Fruit fly (Drosophila melanogaster) whole organism, embryonic: ENCODE measurements around the gene osk.

Source experiments
- Abd-B ChIP-seq: fragments of 200-800 bp; sonication (Bioruptor generic); optimal IDR thresholded peaks from 2 replicates; lab custom pipeline; 2018; ENCODE audit warnings: missing biosample characterization, mild to moderate bottlenecking, missing genetic modification characterization, moderate library complexity
- Atf-2 ChIP-seq: fragments of 200-800 bp; sonication (Bioruptor generic); optimal IDR thresholded peaks from 2 replicates; lab custom pipeline; 2016; ENCODE audit warnings: missing biosample characterization, missing genetic modification characterization
- CG1024 ChIP-seq: fragments of 200-800 bp; sonication (Bioruptor generic); IDR thresholded peaks from 2 replicates; pipeline ENCODE4 v1.3.6; 2022; ENCODE audit warnings: missing biosample characterization, missing genetic modification characterization
- CG10462 ChIP-seq: fragments of 200-800 bp; sonication (Bioruptor generic); optimal IDR thresholded peaks from 2 replicates; lab custom pipeline; 2016; ENCODE audit warnings: missing biosample characterization, missing genetic modification characterization
- CG10654 ChIP-seq: fragments of 200-800 bp; sonication (Bioruptor generic); optimal IDR thresholded peaks from 2 replicates; lab custom pipeline; 2016; ENCODE audit warnings: missing biosample characterization, missing genetic modification characterization
- CG11085 ChIP-seq: fragments of 200-800 bp; sonication (Bioruptor generic); IDR thresholded peaks from 2 replicates; pipeline ENCODE4 v1.3.6; 2022; ENCODE audit warnings: missing biosample characterization, missing genetic modification characterization
- CG11504 ChIP-seq: fragments of 200-800 bp; sonication (Bioruptor generic); optimal IDR thresholded peaks from 3 replicates; lab custom pipeline; 2019; ENCODE audit warnings: missing biosample characterization, mild to moderate bottlenecking, missing genetic modification characterization, moderate library complexity
- CG12155 ChIP-seq: fragments of 200-800 bp; sonication (Bioruptor generic); optimal IDR thresholded peaks from 3 replicates; lab custom pipeline; 2016; ENCODE audit warnings: missing biosample characterization, missing genetic modification characterization
- CG12299 ChIP-seq: fragments of 200-800 bp; sonication (Bioruptor generic); optimal IDR thresholded peaks from 2 replicates; lab custom pipeline; 2018; ENCODE audit warnings: missing biosample characterization, mild to moderate bottlenecking, missing genetic modification characterization
- CG1603 ChIP-seq: fragments of 200-800 bp; sonication (Bioruptor generic); optimal IDR thresholded peaks from 2 replicates; lab custom pipeline; 2019; ENCODE audit warnings: missing biosample characterization, mild to moderate bottlenecking, missing genetic modification characterization, moderate library complexity
- CG18476 ChIP-seq: fragments of 200-800 bp; sonication (Bioruptor generic); optimal IDR thresholded peaks from 2 replicates; lab custom pipeline; 2016; ENCODE audit warnings: missing biosample characterization, mild to moderate bottlenecking, missing genetic modification characterization
- CG2678 ChIP-seq: fragments of 200-800 bp; sonication (Bioruptor generic); optimal IDR thresholded peaks from 3 replicates; lab custom pipeline; 2019; ENCODE audit warnings: missing biosample characterization, mild to moderate bottlenecking, missing genetic modification characterization, moderate library complexity
- CG2875 ChIP-seq: fragments of 200-800 bp; sonication (Bioruptor generic); optimal IDR thresholded peaks from 2 replicates; lab custom pipeline; 2017; ENCODE audit warnings: missing biosample characterization, mild to moderate bottlenecking, missing genetic modification characterization, missing genetic modification reagents
- CG31441 ChIP-seq: fragments of 200-800 bp; sonication (Bioruptor generic); IDR thresholded peaks from 2 replicates; pipeline ENCODE4 v1.3.6; 2022; ENCODE audit warnings: missing biosample characterization, missing genetic modification characterization
- CG3847 ChIP-seq: fragments of 200-800 bp; sonication (Bioruptor generic); IDR thresholded peaks from 2 replicates; pipeline ENCODE4 v1.3.6; 2022; ENCODE audit warnings: missing biosample characterization, missing genetic modification characterization
- CG7372 ChIP-seq: fragments of 200-800 bp; sonication (Bioruptor generic); IDR thresholded peaks from 2 replicates; pipeline ENCODE4 v1.3.6; 2022; ENCODE audit warnings: missing biosample characterization, missing genetic modification characterization
- CG7786 ChIP-seq: fragments of 200-800 bp; sonication (Bioruptor generic); optimal IDR thresholded peaks from 2 replicates; lab custom pipeline; 2016; ENCODE audit warnings: missing biosample characterization, missing genetic modification characterization
- CG8388 ChIP-seq: fragments of 200-800 bp; sonication (Bioruptor generic); optimal IDR thresholded peaks from 2 replicates; lab custom pipeline; 2019; ENCODE audit warnings: missing biosample characterization, mild to moderate bottlenecking, missing genetic modification characterization, moderate library complexity
- CG8924 ChIP-seq: fragments of 200-800 bp; optimal IDR thresholded peaks from 3 replicates; lab custom pipeline; 2019; ENCODE audit warnings: missing biosample characterization, mild to moderate bottlenecking, missing genetic modification characterization, moderate library complexity
- CG9609 ChIP-seq: fragments of 200-800 bp; sonication (Bioruptor generic); optimal IDR thresholded peaks from 3 replicates; lab custom pipeline; 2016; ENCODE audit warnings: missing biosample characterization, missing genetic modification characterization
- CG9932 ChIP-seq: fragments of 200-800 bp; sonication (Bioruptor generic); IDR thresholded peaks from 2 replicates; pipeline ENCODE4 v1.3.6; 2022; ENCODE audit warnings: missing biosample characterization, missing genetic modification characterization
- CTCF ChIP-seq: fragments of 200-800 bp; sonication (Bioruptor generic); optimal IDR thresholded peaks from 2 replicates; lab custom pipeline; 2017; ENCODE audit warnings: missing biosample characterization, mild to moderate bottlenecking, missing genetic modification characterization, moderate library complexity
- D19B ChIP-seq: fragments of 200-800 bp; sonication (Bioruptor generic); optimal IDR thresholded peaks from 2 replicates; lab custom pipeline; 2017; ENCODE audit warnings: missing biosample characterization, mild to moderate bottlenecking, missing genetic modification characterization
- Drgx ChIP-seq: fragments of 200-800 bp; sonication (Bioruptor generic); IDR thresholded peaks from 2 replicates; pipeline ENCODE4 v1.3.6; 2022; ENCODE audit warnings: missing biosample characterization, missing genetic modification characterization
- Gsc ChIP-seq: fragments of 200-800 bp; sonication (Bioruptor generic); IDR thresholded peaks from 2 replicates; pipeline ENCODE4 v1.3.6; 2022; ENCODE audit warnings: missing biosample characterization, missing genetic modification characterization
- H2.0 ChIP-seq: fragments of 200-800 bp; sonication (Bioruptor generic); IDR thresholded peaks from 2 replicates; pipeline ENCODE4 v1.3.6; 2022; ENCODE audit warnings: missing biosample characterization, missing genetic modification characterization
- MESR4 ChIP-seq: fragments of 200-800 bp; sonication (Bioruptor generic); optimal IDR thresholded peaks from 2 replicates; lab custom pipeline; 2018; ENCODE audit warnings: missing biosample characterization, mild to moderate bottlenecking, missing genetic modification characterization, moderate library complexity
- Med ChIP-seq: fragments of 200-800 bp; sonication (Bioruptor generic); peaks from one replicate; lab custom pipeline; 2016; ENCODE audit warnings: missing biosample characterization, missing genetic modification characterization, mild to moderate bottlenecking, inconsistent platforms, moderate library complexity
- Mes4 ChIP-seq: fragments of 200-800 bp; sonication (Bioruptor generic); optimal IDR thresholded peaks from 2 replicates; lab custom pipeline; 2016; ENCODE audit warnings: missing biosample characterization, missing genetic modification characterization
- NfI ChIP-seq: fragments of 200-800 bp; sonication (Bioruptor generic); optimal IDR thresholded peaks from 3 replicates; lab custom pipeline; 2018; ENCODE audit warnings: missing biosample characterization, mild to moderate bottlenecking, missing genetic modification characterization, moderate library complexity
- Rx ChIP-seq: fragments of 200-800 bp; sonication (Bioruptor generic); IDR thresholded peaks from 2 replicates; pipeline ENCODE4 v1.3.6; 2022; ENCODE audit warnings: missing biosample characterization, missing genetic modification characterization
- Sox100B ChIP-seq: fragments of 200-800 bp; sonication (Bioruptor generic); optimal IDR thresholded peaks from 3 replicates; lab custom pipeline; 2018; ENCODE audit warnings: missing biosample characterization, mild to moderate bottlenecking, missing genetic modification characterization
- Sox102F ChIP-seq: fragments of 200-800 bp; sonication (Bioruptor generic); optimal IDR thresholded peaks from 2 replicates; lab custom pipeline; 2018; ENCODE audit warnings: missing biosample characterization, mild to moderate bottlenecking, missing genetic modification characterization, moderate library complexity
- ase ChIP-seq: fragments of 200-800 bp; sonication (Bioruptor generic); IDR thresholded peaks from 3 replicates; pipeline ENCODE4 v1.3.6; 2022; ENCODE audit warnings: missing biosample characterization, missing genetic modification characterization
- bab2 ChIP-seq: fragments of 200-800 bp; sonication (Bioruptor generic); optimal IDR thresholded peaks from 2 replicates; lab custom pipeline; 2016; ENCODE audit warnings: missing biosample characterization, missing genetic modification characterization
- bsh ChIP-seq, 2 experiments: fragments of 200-800 bp; sonication (Bioruptor generic); optimal IDR thresholded peaks; 2 replicates each; lab custom pipeline; 2017 to 2018; ENCODE audit warnings: mild to moderate bottlenecking in 2 of 2, missing biosample characterization in 2 of 2, missing genetic modification characterization in 2 of 2, moderate library complexity in 1 of 2
- btn ChIP-seq: fragments of 200-800 bp; sonication (Bioruptor generic); optimal IDR thresholded peaks from 2 replicates; lab custom pipeline; 2016; ENCODE audit warnings: missing biosample characterization, missing genetic modification characterization
- cato ChIP-seq: fragments of 200-800 bp; sonication (Bioruptor generic); optimal IDR thresholded peaks from 2 replicates; lab custom pipeline; 2016; ENCODE audit warnings: missing biosample characterization, missing genetic modification characterization, borderline replicate concordance
- cg ChIP-seq: fragments of 200-800 bp; sonication (Bioruptor generic); optimal IDR thresholded peaks from 3 replicates; lab custom pipeline; 2019; ENCODE audit warnings: missing biosample characterization, mild to moderate bottlenecking, missing genetic modification characterization, moderate library complexity
- crol ChIP-seq: fragments of 200-800 bp; sonication (Bioruptor generic); IDR thresholded peaks from 2 replicates; pipeline ENCODE4 v1.3.6; 2022; ENCODE audit warnings: missing biosample characterization, missing genetic modification characterization
- dmrt99B ChIP-seq: fragments of 200-800 bp; sonication (Bioruptor generic); optimal IDR thresholded peaks from 2 replicates; lab custom pipeline; 2018; ENCODE audit warnings: missing biosample characterization, mild to moderate bottlenecking, missing genetic modification characterization, moderate library complexity
- gcm ChIP-seq: fragments of 200-800 bp; sonication (Bioruptor generic); optimal IDR thresholded peaks from 2 replicates; lab custom pipeline; 2019; ENCODE audit warnings: missing biosample characterization, mild to moderate bottlenecking, missing genetic modification characterization, moderate library complexity
- gem ChIP-seq: fragments of 200-800 bp; sonication (Bioruptor generic); optimal IDR thresholded peaks from 2 replicates; lab custom pipeline; 2019; ENCODE audit warnings: missing biosample characterization, mild to moderate bottlenecking, missing genetic modification characterization, moderate library complexity
- hb ChIP-seq: fragments of 200-800 bp; sonication (Bioruptor generic); IDR thresholded peaks from 3 replicates; pipeline ENCODE4 v1.3.6; 2022; ENCODE audit warnings: missing biosample characterization, missing genetic modification characterization; ENCODE audit not compliant: partially characterized antibody
- her ChIP-seq: fragments of 200-800 bp; sonication (Bioruptor generic); optimal IDR thresholded peaks from 2 replicates; lab custom pipeline; 2016; ENCODE audit warnings: missing biosample characterization, missing genetic modification characterization
- mld ChIP-seq: fragments of 200-800 bp; sonication (Bioruptor generic); IDR thresholded peaks from 3 replicates; pipeline ENCODE4 v1.3.6; 2022; ENCODE audit warnings: missing biosample characterization, missing genetic modification characterization; ENCODE audit not compliant: partially characterized antibody
- nau ChIP-seq: fragments of 200-800 bp; sonication (Bioruptor generic); optimal IDR thresholded peaks from 3 replicates; lab custom pipeline; 2017; ENCODE audit warnings: missing biosample characterization, mild to moderate bottlenecking, missing genetic modification characterization, missing genetic modification reagents
- psq ChIP-seq: fragments of 200-800 bp; sonication (Bioruptor generic); optimal IDR thresholded peaks from 2 replicates; lab custom pipeline; 2017; ENCODE audit warnings: missing biosample characterization, missing genetic modification characterization
- repo ChIP-seq: fragments of 200-800 bp; sonication (Bioruptor generic); optimal IDR thresholded peaks from 2 replicates; lab custom pipeline; 2016; ENCODE audit warnings: missing biosample characterization, missing genetic modification characterization
- sens ChIP-seq: fragments of 200-800 bp; sonication (Bioruptor generic); peaks from one replicate; lab custom pipeline; 2016; ENCODE audit warnings: missing biosample characterization, missing genetic modification characterization
- seq ChIP-seq: fragments of 200-800 bp; sonication (Bioruptor generic); IDR thresholded peaks from 2 replicates; pipeline ENCODE4 v1.3.6; 2022; ENCODE audit warnings: missing biosample characterization, missing genetic modification characterization
- vfl ChIP-seq: fragments of 200-800 bp; sonication (Bioruptor generic); optimal IDR thresholded peaks from 2 replicates; lab custom pipeline; 2016; ENCODE audit warnings: missing biosample characterization, missing genetic modification characterization

osk gene

DNA sequence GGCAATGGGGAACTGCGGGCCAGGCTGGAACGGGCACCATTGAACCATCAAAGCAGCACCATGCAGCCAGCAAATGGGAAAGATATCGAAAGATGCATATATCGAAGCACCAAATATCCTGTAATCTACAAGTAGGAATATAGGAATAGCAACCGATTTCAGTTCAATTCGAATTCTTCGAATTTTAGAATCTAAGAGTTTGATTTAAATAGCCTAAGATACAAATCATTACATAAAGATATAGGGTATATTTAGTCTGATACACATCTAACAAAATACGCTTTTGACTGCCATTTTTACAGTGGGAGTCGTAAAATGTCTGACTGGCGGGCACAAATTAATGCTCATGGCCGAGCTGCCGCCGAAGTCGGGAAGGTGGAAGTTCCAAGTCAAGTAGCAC lies 16.1 kb upstream of the osk start:
- TF ChIP-seq CG9932 (GFP tag; lab: Robert Waterston, UW) (no peak), CG8924 (no peak), dmrt99B (peak; percentile 10), CG2875 (GFP tag; lab: Kevin White, UChicago) (no peak), CG18476 (GFP tag; lab: Kevin White, UChicago) (no peak), CG31441 (GFP tag; lab: Robert Waterston, UW) (no peak), crol (no peak), Abd-B (GFP tag; lab: Kevin White, UChicago) (no peak), CG8388 (GFP tag; lab: Kevin White, UChicago) (peak; percentile 38), ase (GFP tag; lab: Robert Waterston, UW) (no peak), CG12299 (tag; lab: Kevin White, UChicago) (no peak), psq (no peak), Drgx (GFP tag; lab: Robert Waterston, UW) (peak; percentile 34; the same call in 1 of the 2 replicates), hb (GFP tag; lab: Robert Waterston, UW) (no peak), CG11504 (tag; lab: Kevin White, UChicago) (peak; percentile 2), CG7786 (GFP tag; lab: Kevin White, UChicago) (no peak), CG11085 (GFP tag; lab: Robert Waterston, UW) (no peak), seq (GFP tag; lab: Robert Waterston, UW) (no peak), NfI (no peak), CG1024 (GFP tag; lab: Robert Waterston, UW) (no peak), Med (GFP tag; lab: Kevin White, UChicago) (peak; percentile 10), repo (GFP tag; lab: Kevin White, UChicago) (no peak), Gsc (no peak), Sox102F (GFP tag; lab: Kevin White, UChicago) (peak; percentile 43), bsh (GFP tag; optimal IDR thresholded peaks at IDR 0.05; lab: Kevin White, UChicago) (peak in 1 of 2 experiments; percentile 16), sens (GFP tag; lab: Kevin White, UChicago) (peak; percentile 37), CG2678 (peak; percentile 23), gem (peak; percentile 12), D19B (GFP tag; lab: Kevin White, UChicago) (no peak), H2.0 (GFP tag; lab: Robert Waterston, UW) (no peak), CG1603 (tag; lab: Kevin White, UChicago) (peak; percentile 35), vfl (GFP tag; lab: Kevin White, UChicago) (no peak)

dm6 chr3R:8920091-8920733 lies 14.7 kb upstream of the osk start:
- TF ChIP-seq Atf-2 (GFP tag; lab: Kevin White, UChicago) (no peak), cato (GFP tag; lab: Kevin White, UChicago) (no peak), her (GFP tag; lab: Kevin White, UChicago) (no peak), CTCF (no peak), CG9609 (GFP tag; lab: Kevin White, UChicago) (no peak), Mes4 (no peak), bab2 (GFP tag; lab: Kevin White, UChicago) (peak; percentile 53), CG10462 (GFP tag; lab: Kevin White, UChicago) (no peak), CG3847 (GFP tag; lab: Robert Waterston, UW) (no peak), CG12155 (no peak), MESR4 (GFP tag; lab: Kevin White, UChicago) (no peak), cg (GFP tag; lab: Kevin White, UChicago) (peak; percentile 4), nau (no peak), Rx (GFP tag; lab: Robert Waterston, UW) (peak; percentile 69; the same call in 1 of the 2 replicates), gcm (no peak), CG7372 (GFP tag; lab: Robert Waterston, UW) (no peak), mld (GFP tag; lab: Robert Waterston, UW) (no peak), btn (no peak), CG10654 (GFP tag; lab: Kevin White, UChicago) (no peak), Sox100B (no peak)
